Worm (Caenorhabditis elegans) whole organism, midembryonic: Measurements from ENCODE around the gene fbxb-105.

Experiments used
- cog-1 ChIP-seq: sonication (generic microtip); optimal IDR thresholded peaks from 2 replicates; lab custom pipeline; 2016; ENCODE audit warnings: missing genetic modification characterization, missing compliant biosample characterization
- klf-2 ChIP-seq: fragments of 200-800 bp; sonication (Bioruptor generic); conservative IDR thresholded peaks from 2 replicates; pipeline ENCODE4 v1.3.6; 2022; ENCODE audit warnings: missing genetic modification reagents, missing genetic modification characterization, missing compliant biosample characterization
- ztf-23 ChIP-seq: fragments of 200-800 bp; sonication (Bioruptor generic); IDR thresholded peaks from 2 replicates; pipeline ENCODE4 v1.3.6; 2022; ENCODE audit warnings: missing genetic modification reagents, missing genetic modification characterization, missing compliant biosample characterization

DNA sequence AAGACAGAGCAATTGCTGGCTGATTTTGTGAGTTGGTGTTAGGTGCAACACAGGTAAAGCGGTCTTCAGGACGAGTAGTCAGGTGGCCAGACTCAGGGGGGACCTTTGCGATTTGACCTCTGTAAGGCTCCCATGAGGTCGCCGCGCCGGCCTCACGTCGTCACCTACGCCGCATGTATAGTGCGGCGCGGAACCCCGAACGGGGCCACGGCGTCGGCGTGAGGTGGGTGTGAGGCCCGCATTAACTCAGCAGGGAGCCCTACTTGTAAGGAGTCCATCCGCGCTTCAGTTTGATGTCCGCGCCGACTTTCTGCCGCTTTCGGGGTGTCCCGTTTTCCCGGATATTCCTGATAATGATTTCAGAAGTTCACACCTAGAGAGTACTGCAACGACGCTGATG is 16.1 kb downstream of the fbxb-105 start:
- TF ChIP-seq klf-2 (no peak), ztf-23 (GFP tag; lab: Robert Waterston, UW) (no peak), cog-1 (tag; lab: Kevin White, UChicago) (no peak)
